Worm (Caenorhabditis elegans): ENCODE measurements around the gene mev-1.

mev-1 gene

DNA sequence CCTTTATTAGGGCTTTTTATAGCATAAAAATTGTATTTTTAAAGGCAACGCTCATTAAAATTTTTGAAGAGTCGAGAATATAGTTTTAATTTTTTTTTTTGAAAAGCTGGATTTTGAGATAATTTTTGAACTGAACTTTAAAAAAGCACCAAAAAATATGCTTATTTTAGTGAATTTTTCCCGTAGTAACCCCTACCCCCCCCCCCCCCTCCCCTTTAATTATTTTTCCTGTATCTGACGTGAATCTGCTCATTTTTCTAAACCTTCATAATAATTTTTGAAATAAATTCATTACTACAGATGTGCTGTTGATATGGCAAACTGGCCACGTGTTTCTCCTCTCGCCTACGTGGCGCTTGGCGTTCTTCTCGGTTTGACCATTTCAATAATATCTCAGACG is 47.4 kb downstream of the mev-1 start, which contains the start of gene C38H2.2:
Gene C38H2.2 (plus strand): TSS at position 301 of the 400 bp plus-strand sequence.
- TF ChIP-seq lin-13 (tag; optimal IDR thresholded peaks at IDR 0.05): no peak
- no peak for TF ChIP-seq cnd-1 (tag; optimal IDR thresholded peaks at IDR 0.05)
- no peak for TF ChIP-seq nhr-237 (tag; optimal IDR thresholded peaks at IDR 0.05)
- TF ChIP-seq M03D4.4 (tag; optimal IDR thresholded peaks at IDR 0.05): no peak
- no peak for TF ChIP-seq zip-8 (tag; optimal IDR thresholded peaks at IDR 0.05)
- no peak for TF ChIP-seq blmp-1 (tag; optimal IDR thresholded peaks at IDR 0.05)
- TF ChIP-seq lsy-2 (tag; optimal IDR thresholded peaks at IDR 0.05): no peak
- TF ChIP-seq elt-3 (tag; optimal IDR thresholded peaks at IDR 0.05): no peak
- no peak for TF ChIP-seq unc-62 (GFP tag; optimal IDR thresholded peaks at IDR 0.05)
- no peak for TF ChIP-seq nhr-28 (tag; optimal IDR thresholded peaks at IDR 0.05)

DNA sequence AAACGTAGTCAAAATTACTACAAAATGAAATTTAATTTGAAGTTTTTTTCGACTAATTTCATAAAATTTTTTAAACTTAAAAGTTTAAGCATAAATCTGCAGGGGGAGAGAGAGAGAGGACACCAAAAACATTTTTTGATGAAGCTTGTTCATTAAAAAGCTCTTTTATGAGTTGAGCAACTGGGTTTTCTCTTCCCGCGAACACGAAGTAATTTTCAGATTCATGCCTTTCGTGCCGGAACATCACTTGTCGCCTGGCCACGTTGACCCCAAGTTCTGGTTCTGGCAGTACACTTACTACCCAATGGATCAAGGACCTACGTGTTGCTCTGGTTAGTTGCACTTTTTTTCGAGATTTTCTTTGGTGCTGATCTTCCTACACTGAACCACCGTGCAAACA is 49.7 kb downstream of the mev-1 start:
- no peak for TF ChIP-seq M03D4.4 (tag; optimal IDR thresholded peaks at IDR 0.05)
- no peak for TF ChIP-seq unc-120 (tag; optimal IDR thresholded peaks at IDR 0.05; ENCODE audit: poor library complexity, severe bottlenecking)
- TF ChIP-seq elt-3 (tag; optimal IDR thresholded peaks at IDR 0.05): no peak
- TF ChIP-seq elt-1 (tag; optimal IDR thresholded peaks at IDR 0.05; ENCODE audit: borderline replicate concordance, insufficient read depth): no peak
- no peak for TF ChIP-seq bed-3 (GFP tag; optimal IDR thresholded peaks at IDR 0.05)
- no peak for TF ChIP-seq nhr-28 (tag; optimal IDR thresholded peaks at IDR 0.05)
- TF ChIP-seq lsy-2 (tag; optimal IDR thresholded peaks at IDR 0.05): no peak
- no peak for TF ChIP-seq cnd-1 (tag; optimal IDR thresholded peaks at IDR 0.05)
- no peak for TF ChIP-seq mls-2 (tag; optimal IDR thresholded peaks at IDR 0.05)
- no peak for TF ChIP-seq hlh-1 (tag; optimal IDR thresholded peaks at IDR 0.05)

Data from whole organism, mixed stage, embryonic.